Worm (Caenorhabditis elegans): Measurements from ENCODE around the gene T24A6.7.

ce11 chrV:3509878-3510277 is 15.2 kb upstream of the T24A6.7 start, which contains the start of gene str-228:
- no peak for TF ChIP-seq him-1 (tag; optimal IDR thresholded peaks at IDR 0.05)
- no peak for TF ChIP-seq dao-5 (tag; optimal IDR thresholded peaks at IDR 0.05)

Measured in whole organism, L4/young adult.